Fruit fly (Drosophila melanogaster) whole organism, embryonic: ENCODE measurements around the gene CG8112.

Experiments used
- B-H1 ChIP-seq: fragments of 200-800 bp; sonication (Bioruptor generic); IDR thresholded peaks from 3 replicates; pipeline ENCODE4 v1.3.6; 2022; ENCODE audit warnings: missing biosample characterization, missing genetic modification characterization
- CG10274 ChIP-seq: fragments of 200-800 bp; sonication (Bioruptor generic); optimal IDR thresholded peaks from 3 replicates; lab custom pipeline; 2017; ENCODE audit warnings: missing biosample characterization, mild to moderate bottlenecking, missing genetic modification characterization
- CG11247 ChIP-seq: fragments of 200-800 bp; sonication (Bioruptor generic); IDR thresholded peaks from 2 replicates; pipeline ENCODE4 v1.3.6; 2022; ENCODE audit warnings: missing biosample characterization, missing genetic modification characterization
- CG12659 ChIP-seq: fragments of 200-800 bp; sonication (Bioruptor generic); optimal IDR thresholded peaks from 3 replicates; lab custom pipeline; 2017; ENCODE audit warnings: mild to moderate bottlenecking, missing biosample characterization, missing genetic modification reagents, missing genetic modification characterization
- CG13424 ChIP-seq: fragments of 200-800 bp; sonication (Bioruptor generic); optimal IDR thresholded peaks from 2 replicates; lab custom pipeline; 2019; ENCODE audit warnings: missing biosample characterization, mild to moderate bottlenecking, missing genetic modification characterization, moderate library complexity
- CG13894 ChIP-seq: fragments of 200-800 bp; sonication (Bioruptor generic); optimal IDR thresholded peaks from 3 replicates; lab custom pipeline; 2018; ENCODE audit warnings: missing biosample characterization, mild to moderate bottlenecking, missing genetic modification characterization, moderate library complexity
- CG15514 ChIP-seq: fragments of 200-800 bp; sonication (Bioruptor generic); optimal IDR thresholded peaks from 3 replicates; lab custom pipeline; 2017; ENCODE audit warnings: missing biosample characterization, missing genetic modification characterization, mild to moderate bottlenecking, moderate library complexity, missing genetic modification reagents
- CG1647 ChIP-seq: fragments of 200-800 bp; sonication (Bioruptor generic); optimal IDR thresholded peaks from 3 replicates; lab custom pipeline; 2016; ENCODE audit warnings: missing biosample characterization, missing genetic modification characterization
- CG16813 ChIP-seq: fragments of 200-800 bp; sonication (Bioruptor generic); IDR thresholded peaks from 3 replicates; pipeline ENCODE4 v1.3.6; 2022; ENCODE audit warnings: missing biosample characterization, missing genetic modification characterization; ENCODE audit not compliant: partially characterized antibody
- CG1792 ChIP-seq: fragments of 200-800 bp; sonication (Bioruptor generic); optimal IDR thresholded peaks from 2 replicates; lab custom pipeline; 2016; ENCODE audit warnings: missing biosample characterization, missing genetic modification characterization
- CG1832 ChIP-seq: fragments of 200-800 bp; sonication (Bioruptor generic); optimal IDR thresholded peaks from 2 replicates; lab custom pipeline; 2017; ENCODE audit warnings: missing biosample characterization, mild to moderate bottlenecking, missing genetic modification characterization, inconsistent platforms
- CG18599 ChIP-seq: fragments of 200-800 bp; sonication (Bioruptor generic); optimal IDR thresholded peaks from 3 replicates; lab custom pipeline; 2017; ENCODE audit warnings: missing biosample characterization, missing genetic modification characterization, mild to moderate bottlenecking, moderate library complexity, missing genetic modification reagents
- CG18764 ChIP-seq: fragments of 200-800 bp; sonication (Bioruptor generic); optimal IDR thresholded peaks from 3 replicates; lab custom pipeline; 2016; ENCODE audit warnings: missing biosample characterization, missing genetic modification characterization
- CG4617 ChIP-seq: fragments of 200-800 bp; sonication (Bioruptor generic); optimal IDR thresholded peaks from 3 replicates; lab custom pipeline; 2016; ENCODE audit warnings: missing biosample characterization, missing genetic modification characterization, borderline replicate concordance
- CG5180 ChIP-seq: fragments of 200-800 bp; sonication (Bioruptor generic); optimal IDR thresholded peaks from 3 replicates; lab custom pipeline; 2017; ENCODE audit warnings: missing biosample characterization, missing genetic modification characterization, mild to moderate bottlenecking, moderate library complexity, missing genetic modification reagents
- CG6254 ChIP-seq: fragments of 200-800 bp; sonication (Bioruptor generic); optimal IDR thresholded peaks from 3 replicates; lab custom pipeline; 2017; ENCODE audit warnings: mild to moderate bottlenecking, missing biosample characterization, missing genetic modification reagents, missing genetic modification characterization
- CG6654 ChIP-seq: fragments of 200-800 bp; sonication (Bioruptor generic); optimal IDR thresholded peaks from 2 replicates; lab custom pipeline; 2017; ENCODE audit warnings: missing biosample characterization, mild to moderate bottlenecking, missing genetic modification characterization
- CG7271 ChIP-seq: fragments of 200-800 bp; sonication (Bioruptor generic); optimal IDR thresholded peaks from 2 replicates; lab custom pipeline; 2018; ENCODE audit warnings: missing biosample characterization, mild to moderate bottlenecking, missing genetic modification characterization, moderate library complexity
- CG8290 ChIP-seq, 3 experiments: fragments of 200-800 bp; sonication (Bioruptor generic); optimal IDR thresholded peaks; 2 replicates each; lab custom pipeline; 2016 to 2019; ENCODE audit warnings: missing biosample characterization in 3 of 3, missing genetic modification characterization in 3 of 3, mild to moderate bottlenecking in 2 of 3, moderate library complexity in 1 of 3
- Gsc ChIP-seq: fragments of 200-800 bp; sonication (Bioruptor generic); IDR thresholded peaks from 2 replicates; pipeline ENCODE4 v1.3.6; 2022; ENCODE audit warnings: missing biosample characterization, missing genetic modification characterization
- HLH4C ChIP-seq: fragments of 200-800 bp; sonication (Bioruptor generic); IDR thresholded peaks from 3 replicates; pipeline ENCODE4 v1.3.6; 2022; ENCODE audit warnings: missing biosample characterization, missing genetic modification characterization; ENCODE audit not compliant: partially characterized antibody
- Lim3 ChIP-seq: fragments of 200-800 bp; sonication (Bioruptor generic); IDR thresholded peaks from 2 replicates; pipeline ENCODE4 v1.3.6; 2022; ENCODE audit warnings: missing biosample characterization, missing genetic modification characterization
- Optix ChIP-seq: fragments of 200-800 bp; sonication (Bioruptor generic); IDR thresholded peaks from 3 replicates; pipeline ENCODE4 v1.3.6; 2022; ENCODE audit warnings: missing biosample characterization, missing genetic modification characterization
- Sin3A ChIP-seq: fragments of >200 bp; optimal IDR thresholded peaks from 2 replicates; lab custom pipeline; 2018
- ato ChIP-seq: fragments of 200-800 bp; sonication (Bioruptor generic); IDR thresholded peaks from 2 replicates; pipeline ENCODE4 v1.3.6; 2022; ENCODE audit warnings: missing biosample characterization, missing genetic modification characterization; ENCODE audit not compliant: partially characterized antibody
- bab2 ChIP-seq: fragments of 200-800 bp; sonication (Bioruptor generic); optimal IDR thresholded peaks from 2 replicates; lab custom pipeline; 2016; ENCODE audit warnings: missing biosample characterization, missing genetic modification characterization
- chm ChIP-seq: fragments of 200-800 bp; sonication (Bioruptor generic); IDR thresholded peaks from 2 replicates; pipeline ENCODE4 v1.3.6; 2022; ENCODE audit warnings: missing biosample characterization, missing genetic modification characterization
- crol ChIP-seq: fragments of 200-800 bp; sonication (Bioruptor generic); IDR thresholded peaks from 2 replicates; pipeline ENCODE4 v1.3.6; 2022; ENCODE audit warnings: missing biosample characterization, missing genetic modification characterization
- dm ChIP-seq: fragments of 200-800 bp; sonication (Bioruptor generic); optimal IDR thresholded peaks from 3 replicates; lab custom pipeline; 2016; ENCODE audit warnings: missing biosample characterization, missing genetic modification characterization
- dmrt11E ChIP-seq: fragments of 200-800 bp; sonication (Bioruptor generic); optimal IDR thresholded peaks from 3 replicates; lab custom pipeline; 2018; ENCODE audit warnings: missing biosample characterization, mild to moderate bottlenecking, missing genetic modification characterization, moderate library complexity
- dmrt99B ChIP-seq: fragments of 200-800 bp; sonication (Bioruptor generic); optimal IDR thresholded peaks from 2 replicates; lab custom pipeline; 2018; ENCODE audit warnings: missing biosample characterization, mild to moderate bottlenecking, missing genetic modification characterization, moderate library complexity
- eve ChIP-seq, 2 experiments: fragments of >200 bp; optimal IDR thresholded peaks; 2 replicates each; lab custom pipeline; 2017; ENCODE audit warnings: missing biosample characterization in 2 of 2, missing genetic modification characterization in 2 of 2
- fd102C ChIP-seq: fragments of 200-800 bp; sonication (Bioruptor generic); optimal IDR thresholded peaks from 2 replicates; lab custom pipeline; 2018; ENCODE audit warnings: missing biosample characterization, mild to moderate bottlenecking, missing genetic modification characterization, moderate library complexity
- gem ChIP-seq: fragments of 200-800 bp; sonication (Bioruptor generic); optimal IDR thresholded peaks from 2 replicates; lab custom pipeline; 2019; ENCODE audit warnings: missing biosample characterization, mild to moderate bottlenecking, missing genetic modification characterization, moderate library complexity
- ind ChIP-seq: fragments of 200-800 bp; sonication (Bioruptor generic); optimal IDR thresholded peaks from 3 replicates; lab custom pipeline; 2016; ENCODE audit warnings: missing biosample characterization, missing genetic modification characterization
- jigr1 ChIP-seq: fragments of 200-800 bp; sonication (Bioruptor generic); IDR thresholded peaks from 3 replicates; pipeline ENCODE4 v1.3.6; 2022; ENCODE audit warnings: missing biosample characterization, missing genetic modification characterization
- lola ChIP-seq, 3 experiments: fragments of >200 bp in 2 of 3; fragments of 200-800 bp in 1 of 3; sonication (Bioruptor generic) in 1 of 3; optimal IDR thresholded peaks; 2 replicates each; lab custom pipeline; 2017 to 2019; ENCODE audit warnings: missing biosample characterization in 3 of 3, missing genetic modification characterization in 3 of 3, mild to moderate bottlenecking in 1 of 3, moderate library complexity in 1 of 3
- luna ChIP-seq: fragments of 200-800 bp; sonication (Bioruptor generic); optimal IDR thresholded peaks from 2 replicates; lab custom pipeline; 2016; ENCODE audit warnings: missing biosample characterization, missing genetic modification characterization
- maf-S ChIP-seq: fragments of 200-800 bp; sonication (Bioruptor generic); optimal IDR thresholded peaks from 2 replicates; lab custom pipeline; 2016; ENCODE audit warnings: missing biosample characterization, missing genetic modification characterization
- mld ChIP-seq: fragments of 200-800 bp; sonication (Bioruptor generic); IDR thresholded peaks from 3 replicates; pipeline ENCODE4 v1.3.6; 2022; ENCODE audit warnings: missing biosample characterization, missing genetic modification characterization; ENCODE audit not compliant: partially characterized antibody
- nmo ChIP-seq: fragments of 200-800 bp; sonication (Bioruptor generic); optimal IDR thresholded peaks from 2 replicates; lab custom pipeline; 2018; ENCODE audit warnings: missing biosample characterization, mild to moderate bottlenecking, missing genetic modification characterization, moderate library complexity
- odd ChIP-seq: fragments of 200-800 bp; sonication (Bioruptor generic); optimal IDR thresholded peaks from 2 replicates; lab custom pipeline; 2017; ENCODE audit warnings: missing biosample characterization, mild to moderate bottlenecking, missing genetic modification characterization
- org-1 ChIP-seq: fragments of 200-800 bp; sonication (Bioruptor generic); optimal IDR thresholded peaks from 2 replicates; lab custom pipeline; 2017; ENCODE audit warnings: missing biosample characterization, missing genetic modification characterization
- pho ChIP-seq: fragments of 200-800 bp; sonication (Bioruptor generic); optimal IDR thresholded peaks from 2 replicates; lab custom pipeline; 2016; ENCODE audit warnings: missing biosample characterization, missing genetic modification characterization
- row ChIP-seq: fragments of 200-800 bp; sonication (Bioruptor generic); IDR thresholded peaks from 3 replicates; pipeline ENCODE4 v1.3.6; 2022; ENCODE audit warnings: missing biosample characterization, missing genetic modification characterization
- slp2 ChIP-seq: fragments of 200-800 bp; sonication (Bioruptor generic); optimal IDR thresholded peaks from 2 replicates; lab custom pipeline; 2016; ENCODE audit warnings: missing biosample characterization, missing genetic modification characterization
- usp ChIP-seq: fragments of >200 bp; optimal IDR thresholded peaks from 2 replicates; lab custom pipeline; 2017; ENCODE audit warnings: missing biosample characterization, missing genetic modification characterization
- wor ChIP-seq: fragments of 200-800 bp; sonication (Bioruptor generic); IDR thresholded peaks from 2 replicates; pipeline ENCODE4 v1.3.6; 2022; ENCODE audit warnings: missing biosample characterization, missing genetic modification characterization
- zen ChIP-seq: fragments of 200-800 bp; sonication (Bioruptor generic); optimal IDR thresholded peaks from 3 replicates; lab custom pipeline; 2018; ENCODE audit warnings: missing biosample characterization, mild to moderate bottlenecking, missing genetic modification characterization, moderate library complexity

CG8112 gene

dm6 chr3R:8663668-8664283, 49.0 kb upstream of the CG8112 start, which contains the start of gene CG8032 (continued):
- TF ChIP-seq mld (GFP tag; lab: Robert Waterston, UW) = 0 out of 3 replicates have a peak, but pooled peaks have one; percentile 47
- TF ChIP-seq CG5180 (GFP tag; lab: Kevin White, UChicago) = no peak
- no peak for TF ChIP-seq CG6254 (GFP tag; lab: Kevin White, UChicago)
- TF ChIP-seq odd (GFP tag; lab: Kevin White, UChicago) = no peak
- no peak for TF ChIP-seq org-1 (GFP tag; lab: Kevin White, UChicago)
- peak; percentile 61 for TF ChIP-seq ind (GFP tag; lab: Kevin White, UChicago)
- TF ChIP-seq CG11247 (GFP tag; lab: Robert Waterston, UW) = no peak
- TF ChIP-seq crol (GFP tag; lab: Robert Waterston, UW) = no peak
- TF ChIP-seq CG1832 (GFP tag; lab: Kevin White, UChicago) = no peak
- TF ChIP-seq bab2 = peak; percentile 68
- peak; percentile 70 for TF ChIP-seq maf-S
- TF ChIP-seq CG16813 (GFP tag; lab: Robert Waterston, UW) = peak; percentile 69
- peak; percentile 19 for TF ChIP-seq slp2
- TF ChIP-seq HLH4C = peak; percentile 59; the same call in 2 of the 3 replicates
- TF ChIP-seq usp (GFP tag; lab: Kevin White, UChicago) = no peak
- TF ChIP-seq jigr1 (GFP tag; lab: Robert Waterston, UW) = no peak
- TF ChIP-seq CG1792 = no peak
- peak; percentile 7 for TF ChIP-seq CG18599 (GFP tag; lab: Kevin White, UChicago)
- peak; percentile 26 for TF ChIP-seq dmrt99B (tag; lab: Kevin White, UChicago)
- TF ChIP-seq chm (GFP tag; lab: Robert Waterston, UW) = no peak
- TF ChIP-seq CG7271 = no peak
- TF ChIP-seq gem = peak; percentile 51
- TF ChIP-seq Optix (GFP tag; lab: Robert Waterston, UW) = no peak
- peak; percentile 62 for TF ChIP-seq row (GFP tag; lab: Robert Waterston, UW)
- peak; percentile 43 for TF ChIP-seq CG12659 (GFP tag; lab: Kevin White, UChicago)
- peak; percentile 2 for TF ChIP-seq CG1647 (GFP tag; lab: Kevin White, UChicago)
- TF ChIP-seq zen = peak; percentile 37
- TF ChIP-seq fd102C = no peak
- peak; percentile 0 for TF ChIP-seq dmrt11E (tag; lab: Kevin White, UChicago)
- peak; percentile 61 for TF ChIP-seq CG4617 (GFP tag; lab: Kevin White, UChicago)
- TF ChIP-seq CG10274 (GFP tag; lab: Kevin White, UChicago) = no peak
- peak; percentile 20 for TF ChIP-seq pho
- TF ChIP-seq wor (GFP tag; lab: Robert Waterston, UW) = no peak
- peak; percentile 54 for TF ChIP-seq CG15514
- TF ChIP-seq CG13424 (tag; lab: Kevin White, UChicago) = peak; percentile 62
- peak; percentile 60 for TF ChIP-seq nmo (GFP tag; lab: Kevin White, UChicago)
- TF ChIP-seq dm (GFP tag; lab: Kevin White, UChicago) = peak; percentile 60
- peak in 1 of 3 experiments; percentile 19 for TF ChIP-seq lola (GFP tag; optimal IDR thresholded peaks at IDR 0.05; lab: Kevin White, UChicago)
- no peak for TF ChIP-seq eve (GFP tag; optimal IDR thresholded peaks at IDR 0.05; lab: Kevin White, UChicago)
- TF ChIP-seq CG13894 (tag; lab: Kevin White, UChicago) = peak; percentile 46
- no peak for TF ChIP-seq Gsc (GFP tag; lab: Robert Waterston, UW)
- TF ChIP-seq luna (GFP tag; lab: Kevin White, UChicago) = peak; percentile 13
- no peak for TF ChIP-seq B-H1 (GFP tag; lab: Robert Waterston, UW)
- peak; percentile 80 for TF ChIP-seq CG8290 (GFP tag; optimal IDR thresholded peaks at IDR 0.05; lab: Kevin White, UChicago)
- peak; percentile 53 to 84 for TF ChIP-seq CG8290 (tag; optimal IDR thresholded peaks at IDR 0.05; lab: Kevin White, UChicago)
- TF ChIP-seq CG6654 (GFP tag; lab: Kevin White, UChicago) = no peak
- TF ChIP-seq ato (GFP tag; lab: Robert Waterston, UW) = no peak
- no peak for TF ChIP-seq Lim3 (GFP tag; lab: Robert Waterston, UW)
- TF ChIP-seq CG18764 (GFP tag; lab: Kevin White, UChicago) = no peak
- TF ChIP-seq Sin3A = peak; percentile 70
